Fruit fly (Drosophila melanogaster): ENCODE data around the gene Or65c.

DNA sequence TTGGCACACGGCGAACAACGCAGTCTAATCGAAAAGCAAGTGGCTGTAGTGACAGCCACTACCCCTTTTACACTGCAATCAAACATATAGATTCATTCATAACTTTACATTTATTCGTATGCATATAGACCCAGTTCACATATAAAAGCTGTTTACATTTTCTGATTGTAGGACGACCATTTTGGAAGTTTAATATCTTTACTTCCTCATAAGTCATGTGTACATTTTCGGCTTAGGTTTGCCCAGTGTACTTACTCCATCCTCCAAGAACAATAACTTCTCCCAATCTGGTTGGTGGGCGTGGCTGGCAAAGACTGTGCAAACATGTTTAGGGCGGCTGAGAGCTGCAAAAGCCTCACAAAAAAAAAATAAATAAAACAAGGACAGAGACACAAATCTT lies 10.9 kb downstream of the Or65c start:
- TF ChIP-seq CTCF (optimal IDR thresholded peaks at IDR 0.05) (no peak), CG8478 (optimal IDR thresholded peaks at IDR 0.05) (no peak)
